Worm (Caenorhabditis elegans) whole organism, L1 larva: ENCODE measurements around the gene oac-2.

ENCODE experiments used
- aly-2 ChIP-seq: fragments of 150-350 bp; optimal IDR thresholded peaks from 2 replicates; lab custom pipeline; 2014; ENCODE audit warnings: missing biosample characterization, missing genetic modification characterization
- dpl-1 ChIP-seq, 3 experiments: fragments of 150-350 bp in 2 of 3; sonication (generic microtip) in 1 of 3; optimal IDR thresholded peaks; 2 replicates each; lab custom pipeline; 2014 to 2017; ENCODE audit warnings: missing biosample characterization in 3 of 3, missing genetic modification characterization in 3 of 3, missing genetic modification reagents in 3 of 3
- lin-15B ChIP-seq: fragments of 150-350 bp; sonication (generic microtip); optimal IDR thresholded peaks from 3 replicates; lab custom pipeline; 2014; ENCODE audit warnings: missing biosample characterization, missing genetic modification characterization
- mab-9 ChIP-seq: fragments of 200-800 bp; sonication (Bioruptor generic); IDR thresholded peaks from 2 replicates; pipeline ENCODE4 v1.3.6; 2022; ENCODE audit warnings: missing genetic modification reagents, missing genetic modification characterization, missing compliant biosample characterization
- nhr-237 ChIP-seq: fragments of 150-350 bp; optimal IDR thresholded peaks from 2 replicates; lab custom pipeline; 2014; ENCODE audit warnings: missing biosample characterization, missing genetic modification characterization
- nhr-76 ChIP-seq: sonication (generic microtip); optimal IDR thresholded peaks from 2 replicates; lab custom pipeline; 2017; ENCODE audit warnings: missing biosample characterization, missing genetic modification characterization
- nhr-77 ChIP-seq: fragments of 150-350 bp; optimal IDR thresholded peaks from 2 replicates; lab custom pipeline; 2014; ENCODE audit warnings: missing biosample characterization, missing genetic modification characterization
- snpc-4 ChIP-seq: fragments of 150-350 bp; optimal IDR thresholded peaks from 2 replicates; lab custom pipeline; 2014; ENCODE audit warnings: missing biosample characterization, missing genetic modification characterization
- unc-130 ChIP-seq: fragments of 150-350 bp; optimal IDR thresholded peaks from 2 replicates; lab custom pipeline; 2017; ENCODE audit warnings: missing biosample characterization, missing genetic modification characterization, inconsistent platforms
- unc-62 ChIP-seq: fragments of 150-350 bp; optimal IDR thresholded peaks from 2 replicates; lab custom pipeline; 2014; ENCODE audit warnings: missing biosample characterization, missing genetic modification reagents, missing genetic modification characterization
- unc-86 ChIP-seq: sonication (generic microtip); optimal IDR thresholded peaks from 2 replicates; lab custom pipeline; 2016; ENCODE audit warnings: missing genetic modification characterization, missing compliant biosample characterization
- xbp-1 ChIP-seq: sonication (generic microtip); optimal IDR thresholded peaks from 2 replicates; lab custom pipeline; 2016; ENCODE audit warnings: missing genetic modification characterization, missing compliant biosample characterization

DNA sequence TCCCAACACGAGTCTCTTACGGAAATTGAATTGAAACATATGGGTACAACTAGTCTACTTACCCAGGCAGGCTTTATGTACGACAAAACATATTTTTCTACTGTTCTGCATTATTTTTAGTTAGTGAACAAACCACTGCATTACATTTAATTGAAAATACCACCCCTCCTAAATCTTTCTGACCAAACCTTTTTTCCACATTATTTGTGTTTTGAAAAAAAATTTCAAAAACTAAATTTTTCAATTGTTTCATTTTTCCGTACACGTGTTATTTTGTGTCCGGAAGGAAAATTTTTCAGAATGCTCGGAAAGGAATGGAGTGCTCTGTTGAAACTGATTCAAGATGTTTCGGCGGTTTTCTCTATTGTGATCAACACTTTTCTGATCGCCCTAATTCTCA lies 37.5 kb upstream of the oac-2 start, which contains the start of gene str-226:
- TF ChIP-seq snpc-4 (no peak), nhr-237 (tag; lab: Kevin White, UChicago) (no peak), nhr-77 (tag; lab: Kevin White, UChicago) (no peak), nhr-76 (no peak), unc-86 (no peak), aly-2 (tag; lab: Kevin White, UChicago) (no peak), xbp-1 (tag; lab: Kevin White, UChicago) (no peak), dpl-1 (GFP tag; optimal IDR thresholded peaks at IDR 0.05; lab: Kevin White, UChicago) (no peak), lin-15B (tag; lab: Kevin White, UChicago) (no peak), mab-9 (GFP tag; lab: Robert Waterston, UW) (no peak), unc-62 (GFP tag; lab: Kevin White, UChicago) (no peak), unc-130 (no peak)
